Worm (Caenorhabditis elegans) whole organism, late embryonic: ENCODE measurements around the gene F55H2.7.

ENCODE experiments used
- C08G9.2 ChIP-seq: sonication (generic microtip); optimal IDR thresholded peaks from 2 replicates; lab custom pipeline; 2016; ENCODE audit warnings: mild to moderate bottlenecking, missing genetic modification characterization, moderate library complexity, missing compliant biosample characterization
- F13H6.1 ChIP-seq: sonication (generic microtip); optimal IDR thresholded peaks from 2 replicates; lab custom pipeline; 2016; ENCODE audit warnings: missing genetic modification characterization, missing compliant biosample characterization
- K02D7.2 ChIP-seq: sonication (generic microtip); optimal IDR thresholded peaks from 2 replicates; lab custom pipeline; 2017; ENCODE audit warnings: mild to moderate bottlenecking, missing genetic modification characterization, missing compliant biosample characterization
- T23F11.4 ChIP-seq: fragments of 200-800 bp; sonication (Bioruptor generic); optimal IDR thresholded peaks from 2 replicates; lab custom pipeline; 2018; ENCODE audit warnings: mild to moderate bottlenecking, missing genetic modification characterization, missing compliant biosample characterization
- Y22D7AL.16 ChIP-seq: sonication (generic microtip); optimal IDR thresholded peaks from 2 replicates; lab custom pipeline; 2016; ENCODE audit warnings: missing genetic modification characterization, missing compliant biosample characterization
- ama-1 ChIP-seq: fragments of 150-350 bp; optimal IDR thresholded peaks from 2 replicates; lab custom pipeline; 2014
- ceh-18 ChIP-seq: sonication (generic microtip); optimal IDR thresholded peaks from 2 replicates; lab custom pipeline; 2016; ENCODE audit warnings: missing genetic modification characterization, missing compliant biosample characterization
- ceh-19 ChIP-seq: fragments of 200-800 bp; sonication (Bioruptor generic); optimal IDR thresholded peaks from 2 replicates; lab custom pipeline; 2018; ENCODE audit warnings: mild to moderate bottlenecking, missing genetic modification characterization, missing compliant biosample characterization
- ceh-22 ChIP-seq: sonication (generic microtip); optimal IDR thresholded peaks from 2 replicates; lab custom pipeline; 2017; ENCODE audit warnings: missing biosample characterization, missing genetic modification characterization
- ceh-30 ChIP-seq: fragments of 150-350 bp; optimal IDR thresholded peaks from 2 replicates; lab custom pipeline; 2014; ENCODE audit warnings: missing biosample characterization, missing genetic modification characterization
- ceh-34 ChIP-seq: sonication (generic microtip); optimal IDR thresholded peaks from 2 replicates; lab custom pipeline; 2016; ENCODE audit warnings: mild to moderate bottlenecking, missing genetic modification characterization, missing compliant biosample characterization
- ceh-6 ChIP-seq: fragments of 200-800 bp; sonication (Bioruptor generic); optimal IDR thresholded peaks from 2 replicates; lab custom pipeline; 2018; ENCODE audit warnings: mild to moderate bottlenecking, missing genetic modification characterization, missing compliant biosample characterization
- ceh-9 ChIP-seq: sonication (generic microtip); optimal IDR thresholded peaks from 2 replicates; lab custom pipeline; 2016; ENCODE audit warnings: mild to moderate bottlenecking, missing genetic modification characterization, inconsistent platforms, missing compliant biosample characterization
- che-1 ChIP-seq: sonication (generic microtip); optimal IDR thresholded peaks from 2 replicates; lab custom pipeline; 2016; ENCODE audit warnings: mild to moderate bottlenecking, missing genetic modification characterization, missing compliant biosample characterization
- dmd-4 ChIP-seq: sonication (generic microtip); optimal IDR thresholded peaks from 2 replicates; lab custom pipeline; 2016; ENCODE audit warnings: borderline replicate concordance, missing genetic modification characterization, missing compliant biosample characterization
- ets-4 ChIP-seq: sonication (generic microtip); optimal IDR thresholded peaks from 2 replicates; lab custom pipeline; 2016; ENCODE audit warnings: missing genetic modification characterization, missing compliant biosample characterization
- eyg-1 ChIP-seq: sonication (generic microtip); optimal IDR thresholded peaks from 2 replicates; lab custom pipeline; 2016; ENCODE audit warnings: missing genotype, missing genetic modification characterization, missing compliant biosample characterization
- fax-1 ChIP-seq: sonication (generic microtip); optimal IDR thresholded peaks from 2 replicates; lab custom pipeline; 2016; ENCODE audit warnings: missing genotype, missing genetic modification characterization, missing compliant biosample characterization
- fkh-10 ChIP-seq: fragments of 150-350 bp; optimal IDR thresholded peaks from 2 replicates; lab custom pipeline; 2014; ENCODE audit warnings: missing biosample characterization, missing genetic modification reagents, missing genetic modification characterization
- gmeb-2 ChIP-seq: sonication (generic microtip); optimal IDR thresholded peaks from 2 replicates; lab custom pipeline; 2016; ENCODE audit warnings: missing genetic modification characterization, inconsistent platforms, missing compliant biosample characterization
- hlh-13 ChIP-seq: fragments of 200-800 bp; sonication (Bioruptor generic); optimal IDR thresholded peaks from 2 replicates; lab custom pipeline; 2018; ENCODE audit warnings: mild to moderate bottlenecking, missing genetic modification characterization, missing compliant biosample characterization
- hlh-30 ChIP-seq: sonication (generic microtip); optimal IDR thresholded peaks from 2 replicates; lab custom pipeline; 2017; ENCODE audit warnings: antibody characterized with exemption, missing genetic modification characterization, missing compliant biosample characterization; ENCODE audit not compliant: insufficient read depth
- hlh-6 ChIP-seq: sonication (generic microtip); optimal IDR thresholded peaks from 2 replicates; lab custom pipeline; 2016; ENCODE audit warnings: missing genotype, missing genetic modification characterization, missing compliant biosample characterization
- lin-11 ChIP-seq: fragments of 200-800 bp; sonication (Bioruptor generic); optimal IDR thresholded peaks from 2 replicates; lab custom pipeline; 2018; ENCODE audit warnings: mild to moderate bottlenecking, missing genetic modification characterization, missing compliant biosample characterization
- nfya-1 ChIP-seq: sonication (generic microtip); optimal IDR thresholded peaks from 2 replicates; lab custom pipeline; 2017; ENCODE audit warnings: missing genetic modification characterization, mild to moderate bottlenecking, missing compliant biosample characterization, antibody characterized with exemption, moderate library complexity
- nhr-11 ChIP-seq: fragments of 150-350 bp; optimal IDR thresholded peaks from 2 replicates; lab custom pipeline; 2014; ENCODE audit warnings: missing biosample characterization, missing genetic modification characterization
- nhr-232 ChIP-seq: sonication (generic microtip); optimal IDR thresholded peaks from 2 replicates; lab custom pipeline; 2016; ENCODE audit warnings: missing genetic modification characterization, missing compliant biosample characterization
- odd-2 ChIP-seq: sonication (generic microtip); optimal IDR thresholded peaks from 2 replicates; lab custom pipeline; 2017; ENCODE audit warnings: antibody characterized with exemption, mild to moderate bottlenecking, missing genetic modification characterization, missing compliant biosample characterization
- pha-2 ChIP-seq: sonication (generic microtip); optimal IDR thresholded peaks from 2 replicates; lab custom pipeline; 2017; ENCODE audit warnings: mild to moderate bottlenecking, missing genetic modification characterization, missing compliant biosample characterization
- pha-4 ChIP-seq: fragments of 150-350 bp; optimal IDR thresholded peaks from 2 replicates; lab custom pipeline; 2018; ENCODE audit warnings: missing biosample characterization, missing genetic modification reagents, missing genetic modification characterization
- pqm-1 ChIP-seq: sonication (generic microtip); optimal IDR thresholded peaks from 2 replicates; lab custom pipeline; 2016; ENCODE audit warnings: missing genetic modification characterization, missing compliant biosample characterization
- rnt-1 ChIP-seq: sonication (generic microtip); optimal IDR thresholded peaks from 2 replicates; lab custom pipeline; 2016; ENCODE audit warnings: missing genetic modification characterization, missing compliant biosample characterization
- sox-2 ChIP-seq: fragments of 200-800 bp; sonication (Bioruptor generic); IDR thresholded peaks from 2 replicates; pipeline ENCODE4 v1.3.6; 2022; ENCODE audit warnings: missing genetic modification reagents, missing genetic modification characterization, missing compliant biosample characterization
- syd-9 ChIP-seq: sonication (generic microtip); optimal IDR thresholded peaks from 2 replicates; lab custom pipeline; 2016; ENCODE audit warnings: mild to moderate bottlenecking, missing genetic modification characterization, moderate library complexity, missing compliant biosample characterization
- tbx-2 ChIP-seq: sonication (generic microtip); optimal IDR thresholded peaks from 2 replicates; lab custom pipeline; 2016; ENCODE audit warnings: missing genetic modification characterization, missing compliant biosample characterization
- tbx-7 ChIP-seq: sonication (generic microtip); optimal IDR thresholded peaks from 2 replicates; lab custom pipeline; 2016; ENCODE audit warnings: missing genotype, missing genetic modification characterization, missing compliant biosample characterization
- unc-3 ChIP-seq, 2 experiments: fragments of 200-800 bp in 1 of 2; sonication (Bioruptor generic) in 1 of 2; sonication (generic microtip) in 1 of 2; conservative IDR thresholded peaks in 1 of 2; optimal IDR thresholded peaks in 1 of 2; 2 replicates each; pipeline versions ENCODE4 v1.3.6 to Lab custom; 2016 to 2022; ENCODE audit warnings: missing compliant biosample characterization in 2 of 2, missing genetic modification characterization in 2 of 2, missing genetic modification reagents in 1 of 2
- unc-42 ChIP-seq: sonication (generic microtip); optimal IDR thresholded peaks from 2 replicates; lab custom pipeline; 2016; ENCODE audit warnings: missing genotype, missing genetic modification characterization, missing compliant biosample characterization
- unc-86 ChIP-seq: sonication (generic microtip); optimal IDR thresholded peaks from 2 replicates; lab custom pipeline; 2016; ENCODE audit warnings: missing genetic modification characterization, missing compliant biosample characterization
- zip-5 ChIP-seq: sonication (generic microtip); optimal IDR thresholded peaks from 2 replicates; lab custom pipeline; 2016; ENCODE audit warnings: missing genetic modification characterization, missing compliant biosample characterization

The F55H2.7 gene

DNA sequence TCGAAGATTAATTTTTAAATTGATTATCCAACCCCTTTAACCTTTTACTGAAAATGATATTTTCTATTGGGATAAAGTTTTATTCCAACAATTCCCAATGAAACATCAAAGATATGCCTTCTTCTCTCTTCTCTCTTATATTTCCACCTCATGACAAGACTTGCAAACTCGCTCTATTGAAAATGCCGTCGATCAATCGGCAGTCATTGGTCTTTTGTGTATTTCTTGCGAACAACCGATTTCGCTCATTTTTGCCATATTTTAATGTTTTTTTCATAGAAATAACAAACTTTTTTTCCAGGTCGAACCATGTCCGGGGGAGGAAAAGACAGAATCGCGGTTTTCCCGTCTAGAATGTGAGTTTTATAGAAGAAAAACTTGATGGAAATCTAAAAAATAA, 8.2 kb downstream of the F55H2.7 start, which contains the start of gene vha-14:
Gene vha-14, plus strand, starts transcription at position 302 of the 400 bp plus-strand sequence.
- TF ChIP-seq hlh-30 (tag; lab: Kevin White, UChicago) (peak; percentile 79), ceh-9 (no peak), tbx-7 (tag; lab: Kevin White, UChicago) (no peak), C08G9.2 (no peak), pha-4 (tag; lab: Kevin White, UChicago) (no peak), ceh-22 (tag; lab: Kevin White, UChicago) (no peak), ets-4 (tag; lab: Kevin White, UChicago) (no peak), ceh-18 (tag; lab: Kevin White, UChicago) (no peak), ama-1 (lab: Kevin White, UChicago) (no peak), nfya-1 (tag; lab: Kevin White, UChicago) (peak; percentile 40)

DNA sequence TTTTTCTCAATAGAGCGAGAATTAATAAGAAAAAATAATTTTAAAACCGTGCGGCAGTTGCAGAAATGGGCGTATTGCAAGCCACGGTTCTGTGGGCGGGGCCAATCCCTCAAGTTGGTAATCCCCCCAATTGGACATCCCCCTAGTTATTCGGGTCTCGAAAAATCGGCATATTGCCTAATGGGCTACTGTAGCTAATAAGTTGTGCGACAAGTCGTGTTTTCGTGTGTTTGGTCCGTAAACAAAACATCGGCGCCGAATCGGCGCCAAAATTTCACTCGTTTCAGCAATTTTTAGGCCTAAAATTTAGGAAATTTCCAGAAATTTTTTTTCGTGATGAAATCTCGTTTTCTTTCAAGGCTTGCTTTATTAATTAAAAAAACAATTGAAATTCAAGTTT, 11.7 kb downstream of the F55H2.7 start:
- TF ChIP-seq Y22D7AL.16 (tag; lab: Kevin White, UChicago): no peak
- no peak for TF ChIP-seq gmeb-2 (tag; lab: Kevin White, UChicago)
- no peak for TF ChIP-seq rnt-1 (tag; lab: Kevin White, UChicago)
- TF ChIP-seq zip-5 (tag; lab: Kevin White, UChicago): no peak
- TF ChIP-seq C08G9.2: no peak
- no peak for TF ChIP-seq ceh-34

DNA sequence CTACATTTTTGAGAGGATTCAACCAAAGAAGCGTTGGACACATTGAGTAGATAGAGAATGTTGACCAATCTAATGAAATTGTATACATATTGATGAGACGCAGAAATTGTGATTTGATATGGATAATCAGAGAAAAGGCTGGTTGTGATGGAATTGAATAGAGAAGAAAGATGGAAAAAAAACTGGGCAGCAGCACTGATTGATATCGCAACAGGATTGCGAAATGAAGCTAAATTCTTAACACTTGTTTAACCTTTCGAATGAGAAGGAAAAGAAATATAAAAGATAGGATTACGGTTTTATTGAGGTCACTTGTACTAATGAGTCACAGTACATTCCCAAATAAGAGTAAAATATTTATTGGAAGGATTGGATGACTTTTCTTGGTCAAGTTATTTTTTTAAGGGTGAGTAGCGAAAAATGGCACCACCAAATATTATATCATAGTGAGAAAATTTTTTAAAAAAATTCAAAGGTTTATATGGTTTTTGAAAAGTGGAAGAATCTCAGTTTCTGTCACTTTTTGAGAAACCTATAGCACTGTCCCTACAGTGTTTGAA, 13.8 kb downstream of the F55H2.7 start:
- TF ChIP-seq tbx-2 (tag; lab: Kevin White, UChicago) (no peak), pqm-1 (no peak), odd-2 (no peak), dmd-4 (tag; lab: Kevin White, UChicago) (no peak), sox-2 (no peak), ceh-19 (GFP tag; lab: Kevin White, UChicago) (no peak), unc-42 (tag; lab: Kevin White, UChicago) (no peak), unc-3 (GFP tag; conservative IDR thresholded peaks at IDR 0.05; lab: Robert Waterston, UW) (no peak), unc-3 (tag; optimal IDR thresholded peaks at IDR 0.05; lab: Kevin White, UChicago) (no peak), hlh-13 (GFP tag; lab: Kevin White, UChicago) (no peak), unc-86 (tag; lab: Kevin White, UChicago) (no peak), syd-9 (tag; lab: Kevin White, UChicago) (no peak), hlh-6 (tag; lab: Kevin White, UChicago) (no peak), ceh-6 (GFP tag; lab: Kevin White, UChicago) (no peak), fkh-10 (GFP tag; lab: Kevin White, UChicago) (no peak)

DNA sequence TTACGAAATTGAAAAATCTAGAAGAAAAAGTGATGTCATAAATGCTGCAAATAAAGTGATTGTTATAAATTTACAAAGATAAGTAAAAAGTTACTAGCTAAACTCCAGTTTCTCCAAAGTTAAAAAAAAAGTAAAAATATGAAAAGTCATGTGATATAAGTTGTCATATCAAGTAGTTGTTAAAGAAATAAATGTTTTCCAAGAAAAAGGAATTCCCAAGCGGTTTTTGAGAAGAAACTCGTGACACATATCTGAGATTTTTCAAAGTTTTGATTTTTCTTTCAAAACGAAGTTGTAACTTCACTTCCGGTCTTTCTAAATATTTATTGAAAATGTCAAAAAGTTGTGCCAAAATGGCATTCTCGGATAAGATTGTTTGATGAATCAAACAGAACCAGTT, 15.0 kb downstream of the F55H2.7 start:
- TF ChIP-seq gmeb-2 (tag; lab: Kevin White, UChicago): no peak
- TF ChIP-seq che-1 (tag; lab: Kevin White, UChicago): no peak
- TF ChIP-seq C08G9.2: no peak
- no peak for TF ChIP-seq hlh-6 (tag; lab: Kevin White, UChicago)
- TF ChIP-seq Y22D7AL.16 (tag; lab: Kevin White, UChicago): no peak
- TF ChIP-seq nfya-1 (tag; lab: Kevin White, UChicago): no peak
- no peak for TF ChIP-seq tbx-7 (tag; lab: Kevin White, UChicago)
- TF ChIP-seq fax-1 (tag; lab: Kevin White, UChicago): no peak
- TF ChIP-seq ceh-30 (tag; lab: Kevin White, UChicago): no peak
- TF ChIP-seq ceh-6 (GFP tag; lab: Kevin White, UChicago): no peak
- no peak for TF ChIP-seq K02D7.2 (tag; lab: Kevin White, UChicago)
- no peak for TF ChIP-seq nhr-232 (tag; lab: Kevin White, UChicago)
- TF ChIP-seq F13H6.1 (tag; lab: Kevin White, UChicago): no peak
- no peak for TF ChIP-seq ama-1 (lab: Kevin White, UChicago)
- TF ChIP-seq lin-11 (tag; lab: Kevin White, UChicago): no peak
- no peak for TF ChIP-seq eyg-1 (tag; lab: Kevin White, UChicago)
- TF ChIP-seq pha-2 (tag; lab: Kevin White, UChicago): no peak
- no peak for TF ChIP-seq odd-2
- no peak for TF ChIP-seq nhr-11 (tag; lab: Kevin White, UChicago)
- no peak for TF ChIP-seq T23F11.4
